Fruit fly (Drosophila melanogaster) S2 (cell line): Measurements from ENCODE around the gene Vta1.
A peak's percentile ranks its signal among the peaks of the same experiment; 100 is the strongest.

ENCODE experiments used
- CG8478 ChIP-seq: fragments of >200 bp; optimal IDR thresholded peaks from 2 replicates; lab custom pipeline; 2018
- CTCF ChIP-seq, 2 experiments: fragments of >200 bp; optimal IDR thresholded peaks; 2 replicates each; lab custom pipeline; 2018

Gene Vta1

DNA sequence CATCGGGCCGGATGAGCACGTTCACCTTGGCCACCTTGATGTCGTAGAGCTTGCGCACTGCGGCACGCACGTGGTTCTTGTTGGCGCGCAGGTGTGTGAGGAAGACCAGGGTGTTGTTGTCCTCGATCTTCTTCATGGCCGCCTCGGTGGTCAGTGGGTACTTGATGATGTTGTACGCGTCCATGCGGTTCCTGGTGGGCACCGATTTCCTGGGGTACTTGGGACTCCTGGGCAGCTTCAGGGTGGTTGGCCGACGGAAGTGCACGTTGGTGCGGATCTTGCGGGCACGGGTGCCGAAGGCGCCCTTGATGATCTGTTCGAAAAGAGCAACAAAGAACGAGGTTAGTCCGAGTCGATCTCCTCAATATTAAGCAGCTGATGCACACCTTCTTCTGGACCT, 14.7 kb upstream of the Vta1 start:
- TF ChIP-seq CTCF (optimal IDR thresholded peaks at IDR 0.05; lab: Kevin White, UChicago) (no peak), CG8478 (no peak)

dm6 chr3L:1665544-1665943, 12.8 kb upstream of the Vta1 start:
- TF ChIP-seq CTCF (optimal IDR thresholded peaks at IDR 0.05; lab: Kevin White, UChicago) (no peak), CG8478 (no peak)

- TF ChIP-seq CTCF (optimal IDR thresholded peaks at IDR 0.05; lab: Kevin White, UChicago) (no peak), CG8478 (no peak)
Measured at dm6 chr3L:1664876-1665275, 12.2 kb upstream of the Vta1 start, which contains the start of the genes Srrm234 and CG7974. TSS of gene Srrm234 (minus strand) at chr3L:1665064. TSS of gene CG7974 (plus strand) at chr3L:1665138.

- TF ChIP-seq CG8478: no peak
Measured at dm6 chr3L:1664205-1664604, 11.5 kb upstream of the Vta1 start.

DNA sequence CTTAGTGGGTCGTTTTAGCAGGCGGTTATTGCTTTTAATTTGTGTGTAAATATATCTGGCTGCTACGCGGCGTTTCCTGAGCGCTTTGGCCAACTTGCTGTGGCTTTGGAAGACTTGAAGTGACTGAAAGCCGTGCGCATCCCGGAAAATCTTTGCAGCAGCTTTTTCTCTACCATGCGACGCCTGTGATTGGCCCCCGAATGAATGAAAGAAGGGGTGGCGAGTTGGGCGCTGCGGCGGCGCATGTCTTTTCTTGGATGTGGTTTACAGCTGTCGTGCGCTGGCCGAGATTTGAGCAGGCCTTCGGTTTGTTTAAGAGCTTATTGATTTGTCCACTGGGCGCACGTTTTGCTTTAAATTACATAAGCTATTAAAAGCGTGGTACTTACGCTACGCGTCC, 10.8 kb upstream of the Vta1 start:
- TF ChIP-seq CG8478 (no peak), CTCF (optimal IDR thresholded peaks at IDR 0.05; lab: Kevin White, UChicago) (no peak)

dm6 chr3L:1661738-1662370, 9.2 kb upstream of the Vta1 start:
- no peak for TF ChIP-seq CTCF (optimal IDR thresholded peaks at IDR 0.05; lab: Kevin White, UChicago)
- no peak for TF ChIP-seq CG8478

DNA sequence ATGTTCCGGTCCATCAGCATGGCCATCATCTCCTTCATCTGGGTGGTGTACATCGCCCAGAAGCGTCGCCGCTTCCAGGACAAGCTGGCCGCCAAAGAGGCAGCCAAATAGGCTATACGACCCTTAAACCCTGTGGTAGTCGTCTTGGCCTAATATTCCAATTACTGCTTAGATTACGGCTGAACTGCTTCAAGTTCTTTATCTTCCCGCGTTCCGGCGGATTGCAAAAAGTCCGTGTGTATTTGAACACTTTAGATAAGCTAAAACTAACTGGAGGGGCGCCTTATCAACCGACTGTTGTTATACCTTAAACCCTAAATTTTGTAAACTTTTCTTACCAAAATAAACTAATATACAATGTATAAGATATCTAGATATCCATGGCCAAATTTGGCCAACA, 1.1 kb upstream of the Vta1 start:
- TF ChIP-seq CTCF (optimal IDR thresholded peaks at IDR 0.05; lab: Kevin White, UChicago) (no peak), CG8478 (no peak)

DNA sequence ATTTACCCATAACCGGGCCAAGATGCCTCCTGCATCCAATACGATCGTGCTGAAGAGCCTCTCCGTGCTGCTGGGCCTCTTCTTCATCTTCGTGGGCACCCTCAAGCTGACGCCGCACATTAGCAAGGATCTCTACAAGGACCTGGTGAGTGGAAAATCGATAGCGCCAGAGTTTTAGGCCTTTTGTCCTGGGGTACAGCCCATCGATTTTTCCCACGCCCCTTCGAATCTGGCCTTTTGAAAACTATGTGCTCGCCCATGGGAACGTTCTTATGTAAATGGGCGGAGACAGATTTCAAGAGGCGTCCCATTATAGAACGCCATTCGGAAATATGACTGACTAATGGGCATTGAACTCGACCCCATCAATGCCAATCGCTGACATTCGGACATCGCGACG, 3.3 kb downstream of the Vta1 start:
- no peak for TF ChIP-seq CG8478
- no peak for TF ChIP-seq CTCF (optimal IDR thresholded peaks at IDR 0.05; lab: Kevin White, UChicago)

DNA sequence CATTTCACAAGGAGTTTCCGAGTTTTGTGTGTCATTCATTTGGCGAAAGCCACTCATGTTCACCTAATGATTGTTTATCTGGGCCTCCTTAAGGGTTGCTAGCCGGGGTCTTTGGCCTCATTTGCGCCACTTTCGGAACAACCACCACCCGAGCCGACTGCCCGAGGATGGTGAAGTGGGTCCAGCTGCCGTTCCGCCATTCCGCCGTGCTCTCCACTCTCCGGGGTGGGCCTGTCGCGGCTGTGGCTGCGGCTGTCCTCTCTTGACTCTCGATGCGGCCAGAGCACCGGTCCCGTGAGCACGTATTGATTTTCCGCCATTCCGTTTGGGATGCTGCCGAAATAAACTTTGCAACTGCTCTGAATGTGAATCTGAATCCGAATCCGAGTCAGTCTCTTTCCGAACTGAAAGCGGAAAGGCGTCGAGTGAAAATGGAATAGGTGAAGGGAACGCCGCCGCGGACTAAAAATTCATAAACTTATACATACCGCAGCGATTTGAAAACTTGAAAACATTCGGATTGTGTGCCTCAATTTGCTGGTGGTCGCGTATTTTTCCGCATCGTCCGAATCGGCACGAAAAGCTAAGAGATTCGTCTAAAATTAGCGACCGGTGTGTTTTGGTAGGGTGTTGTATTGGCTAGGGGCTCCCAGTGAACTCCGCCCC, 3.9 kb downstream of the Vta1 start, which contains the start of gene CG13920:
Gene CG13920 (plus strand): TSS at position 255 of the 666 bp plus-strand sequence.
- TF ChIP-seq CG8478: no peak

dm6 chr3L:1647276-1647919, 5.3 kb downstream of the Vta1 start, which contains the start of the genes CG17249 and Bro:
TSS of gene CG17249 (minus strand) at chr3L:1647464.
TSS of gene Bro (plus strand) at chr3L:1647869.
- TF ChIP-seq CTCF (optimal IDR thresholded peaks at IDR 0.05; lab: Kevin White, UChicago): peak in 1 of 2 experiments; percentile 8
- TF ChIP-seq CG8478: no peak

dm6 chr3L:1644920-1645567, 7.7 kb downstream of the Vta1 start, which contains the start of the genes alphaCOP and CG13919:
TSS of gene alphaCOP (minus strand) at chr3L:1645199.
TSS of gene CG13919 (plus strand) at chr3L:1645467.
- TF ChIP-seq CG8478 (no peak), CTCF (optimal IDR thresholded peaks at IDR 0.05; lab: Kevin White, UChicago) (no peak)

- TF ChIP-seq CTCF (optimal IDR thresholded peaks at IDR 0.05; lab: Kevin White, UChicago) (peak in 1 of 2 experiments; percentile 13), CG8478 (no peak)
Measured at dm6 chr3L:1639185-1639812, 13.4 kb downstream of the Vta1 start, which contains the start of the genes Mettl2 and Bgb. TSS of gene Mettl2 (minus strand) at chr3L:1639235. TSS of gene Bgb (plus strand) at chr3L:1639711.

dm6 chr3L:1637652-1638051, 15.0 kb downstream of the Vta1 start, which contains the start of gene nSyb:
TSS of gene nSyb (minus strand) at chr3L:1637752.
- no peak for TF ChIP-seq CG8478
- no peak for TF ChIP-seq CTCF (optimal IDR thresholded peaks at IDR 0.05; lab: Kevin White, UChicago)

- TF ChIP-seq CG8478 (no peak), CTCF (optimal IDR thresholded peaks at IDR 0.05; lab: Kevin White, UChicago) (no peak)
Measured at dm6 chr3L:1636886-1637285, 15.8 kb downstream of the Vta1 start.
